Fruit fly (Drosophila melanogaster) whole organism, pupa: ENCODE measurements around the gene Mcm6.

Experiments
- CG10348 ChIP-seq: fragments of 200-800 bp; sonication (Bioruptor generic); IDR thresholded peaks from 2 replicates; pipeline ENCODE4 v1.3.6; 2022; ENCODE audit warnings: missing biosample characterization, missing genetic modification characterization
- CG12605 ChIP-seq: fragments of 200-800 bp; sonication (Bioruptor generic); IDR thresholded peaks from 2 replicates; pipeline ENCODE4 v1.3.6; 2022; ENCODE audit warnings: missing biosample characterization, missing genetic modification characterization
- CG13204 ChIP-seq: fragments of 200-800 bp; sonication (Bioruptor generic); optimal IDR thresholded peaks from 2 replicates; lab custom pipeline; 2018; ENCODE audit warnings: missing biosample characterization, mild to moderate bottlenecking, missing genetic modification characterization, moderate library complexity
- CG14655 ChIP-seq: fragments of 200-800 bp; sonication (Bioruptor generic); optimal IDR thresholded peaks from 3 replicates; lab custom pipeline; 2017; ENCODE audit warnings: mild to moderate bottlenecking, missing biosample characterization, missing genetic modification reagents, missing genetic modification characterization
- CG15710 ChIP-seq: fragments of 200-800 bp; sonication (Bioruptor generic); optimal IDR thresholded peaks from 2 replicates; lab custom pipeline; 2018; ENCODE audit warnings: missing biosample characterization, mild to moderate bottlenecking, missing genetic modification characterization, moderate library complexity
- CG17806 ChIP-seq: fragments of 200-800 bp; sonication (Bioruptor generic); optimal IDR thresholded peaks from 2 replicates; lab custom pipeline; 2018; ENCODE audit warnings: missing biosample characterization, mild to moderate bottlenecking, missing genetic modification characterization, moderate library complexity
- CG32121 ChIP-seq: fragments of 200-800 bp; sonication (Bioruptor generic); IDR thresholded peaks from 2 replicates; pipeline ENCODE4 v1.3.6; 2022; ENCODE audit warnings: missing biosample characterization, missing genetic modification characterization
- CG34367 ChIP-seq: fragments of 200-800 bp; sonication (Bioruptor generic); optimal IDR thresholded peaks from 2 replicates; lab custom pipeline; 2018; ENCODE audit warnings: missing biosample characterization, mild to moderate bottlenecking, missing genetic modification characterization
- CG4496 ChIP-seq: fragments of 200-800 bp; sonication (Bioruptor generic); IDR thresholded peaks from 3 replicates; pipeline ENCODE4 v1.3.6; 2022; ENCODE audit warnings: missing biosample characterization, missing genetic modification characterization
- CG8159 ChIP-seq: fragments of 200-800 bp; sonication (Bioruptor generic); optimal IDR thresholded peaks from 3 replicates; lab custom pipeline; 2018; ENCODE audit warnings: missing biosample characterization, mild to moderate bottlenecking, missing genetic modification characterization, moderate library complexity
- CG8301 ChIP-seq: fragments of 200-800 bp; sonication (Bioruptor generic); optimal IDR thresholded peaks from 2 replicates; lab custom pipeline; 2018; ENCODE audit warnings: missing biosample characterization, mild to moderate bottlenecking, missing genetic modification characterization
- CG9948 ChIP-seq: fragments of 200-800 bp; sonication (Bioruptor generic); optimal IDR thresholded peaks from 2 replicates; lab custom pipeline; 2018; ENCODE audit warnings: missing biosample characterization, mild to moderate bottlenecking, missing genetic modification characterization, moderate library complexity
- D1 ChIP-seq: fragments of 200-800 bp; sonication (Bioruptor generic); optimal IDR thresholded peaks from 2 replicates; lab custom pipeline; 2018; ENCODE audit warnings: missing biosample characterization, mild to moderate bottlenecking, missing genetic modification characterization, moderate library complexity
- EcR ChIP-seq: fragments of 200-800 bp; sonication (Bioruptor generic); optimal IDR thresholded peaks from 3 replicates; lab custom pipeline; 2019; ENCODE audit warnings: missing biosample characterization, missing genetic modification characterization, mild to moderate bottlenecking, moderate library complexity, missing genetic modification reagents
- Ets98B ChIP-seq: fragments of 200-800 bp; sonication (Bioruptor generic); IDR thresholded peaks from 2 replicates; pipeline ENCODE4 v1.3.6; 2022; ENCODE audit warnings: missing biosample characterization, missing genetic modification characterization
- Pif1A ChIP-seq: fragments of 200-800 bp; sonication (Bioruptor generic); optimal IDR thresholded peaks from 3 replicates; lab custom pipeline; 2016; ENCODE audit warnings: missing biosample characterization, missing genetic modification characterization
- Pif1B ChIP-seq: fragments of 200-800 bp; sonication (Bioruptor generic); optimal IDR thresholded peaks from 3 replicates; lab custom pipeline; 2016; ENCODE audit warnings: missing biosample characterization, missing genetic modification characterization
- Snoo ChIP-seq: fragments of 200-800 bp; sonication (Bioruptor generic); optimal IDR thresholded peaks from 3 replicates; lab custom pipeline; 2017; ENCODE audit warnings: missing biosample characterization, mild to moderate bottlenecking, missing genetic modification characterization, inconsistent platforms
- fd96Ca ChIP-seq: fragments of 200-800 bp; sonication (Bioruptor generic); IDR thresholded peaks from 3 replicates; pipeline ENCODE4 v1.3.6; 2022; ENCODE audit warnings: missing biosample characterization, missing genetic modification characterization
- gl ChIP-seq: fragments of 200-800 bp; sonication (Bioruptor generic); optimal IDR thresholded peaks from 2 replicates; lab custom pipeline; 2018; ENCODE audit warnings: missing biosample characterization, mild to moderate bottlenecking, missing genetic modification characterization
- rn ChIP-seq: fragments of 200-800 bp; sonication (Bioruptor generic); IDR thresholded peaks from 2 replicates; pipeline ENCODE4 v1.3.6; 2022; ENCODE audit warnings: missing biosample characterization, missing genetic modification characterization

Gene Mcm6

DNA sequence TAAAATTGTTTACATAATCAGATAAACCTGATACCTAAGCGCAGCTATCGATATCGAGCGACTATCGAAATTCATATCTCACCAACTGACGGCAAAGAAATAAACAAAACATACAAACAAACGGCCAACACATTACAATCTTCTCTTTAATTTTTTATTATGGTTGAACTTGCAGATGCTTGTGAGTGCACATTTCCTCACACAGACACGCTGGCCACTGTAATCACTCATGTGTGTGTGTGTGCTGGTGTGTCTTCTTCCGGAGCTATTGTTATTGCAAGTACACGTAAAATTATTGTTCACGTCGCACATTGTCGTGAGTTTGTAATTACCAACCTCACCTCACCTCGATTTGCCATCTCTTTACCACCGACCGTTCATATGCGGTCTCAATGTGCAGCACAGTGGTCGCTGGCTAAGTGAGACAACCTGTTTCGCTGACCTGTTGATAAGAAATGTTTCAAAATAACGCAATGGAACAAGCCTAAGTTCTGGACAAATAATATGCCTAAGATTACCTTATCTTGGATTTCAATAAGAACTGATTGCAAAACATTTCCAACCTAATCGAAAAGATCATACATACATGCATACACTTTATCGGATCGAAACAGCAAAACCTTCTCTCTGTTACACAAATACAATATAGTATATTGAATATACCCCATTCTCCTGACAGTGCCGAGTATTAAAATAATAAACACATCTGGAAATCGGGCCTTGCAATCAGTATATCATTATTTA is 31.0 kb downstream of the Mcm6 start:
- TF ChIP-seq CG14655 (GFP tag; lab: Kevin White, UChicago) (peak; percentile 65), Ets98B (no peak), rn (GFP tag; lab: Robert Waterston, UW) (no peak), CG10348 (no peak), Pif1A (GFP tag; lab: Kevin White, UChicago) (peak; percentile 22), CG32121 (GFP tag; lab: Robert Waterston, UW) (peak; percentile 30; the same call in 1 of the 2 replicates), Snoo (tag; lab: Kevin White, UChicago) (peak; percentile 8), Pif1B (peak; percentile 28), CG13204 (GFP tag; lab: Kevin White, UChicago) (no peak), CG4496 (GFP tag; lab: Robert Waterston, UW) (peak; percentile 49; the same call in 2 of the 3 replicates), CG9948 (tag; lab: Kevin White, UChicago) (peak; percentile 23), fd96Ca (peak; percentile 60; the same call in 1 of the 3 replicates), CG12605 (GFP tag; lab: Robert Waterston, UW) (no peak), CG8301 (tag; lab: Kevin White, UChicago) (peak; percentile 27), gl (peak; percentile 3), CG8159 (tag; lab: Kevin White, UChicago) (peak; percentile 21), CG34367 (tag; lab: Kevin White, UChicago) (peak; percentile 16), EcR (no peak), CG15710 (tag; lab: Kevin White, UChicago) (peak; percentile 24), CG17806 (tag; lab: Kevin White, UChicago) (peak; percentile 25)
- TF ChIP-seq, all 21 proteins: peak for 14

DNA sequence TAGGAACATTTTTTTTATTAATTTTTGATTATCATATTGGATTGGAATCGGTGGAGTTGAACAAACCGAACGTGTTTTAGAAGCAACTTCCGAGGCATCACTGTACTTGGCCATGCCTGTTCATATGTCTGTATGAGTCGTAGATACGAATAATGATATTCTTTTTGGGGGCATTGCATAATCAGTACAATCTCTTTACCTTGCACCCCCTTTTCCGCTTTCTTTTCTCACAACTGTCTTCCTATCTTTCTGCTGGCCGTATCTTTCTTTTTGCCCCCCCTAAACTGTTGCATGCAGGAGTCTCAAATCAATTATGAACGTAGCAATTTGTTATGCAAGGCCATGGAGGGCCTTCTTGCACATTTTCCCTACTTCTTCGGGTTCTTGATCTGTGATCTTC is 31.7 kb downstream of the Mcm6 start:
- TF ChIP-seq gl (no peak), CG17806 (tag; lab: Kevin White, UChicago) (no peak), CG12605 (GFP tag; lab: Robert Waterston, UW) (no peak), Snoo (tag; lab: Kevin White, UChicago) (no peak), Pif1B (no peak), CG15710 (tag; lab: Kevin White, UChicago) (no peak), CG14655 (GFP tag; lab: Kevin White, UChicago) (no peak), D1 (no peak), CG8301 (tag; lab: Kevin White, UChicago) (no peak), fd96Ca (no peak), CG10348 (no peak), Ets98B (no peak), CG34367 (tag; lab: Kevin White, UChicago) (no peak), CG9948 (tag; lab: Kevin White, UChicago) (no peak), CG13204 (GFP tag; lab: Kevin White, UChicago) (no peak), CG32121 (GFP tag; lab: Robert Waterston, UW) (no peak), CG8159 (tag; lab: Kevin White, UChicago) (no peak)
- TF ChIP-seq, all 21 proteins: peak for 0

DNA sequence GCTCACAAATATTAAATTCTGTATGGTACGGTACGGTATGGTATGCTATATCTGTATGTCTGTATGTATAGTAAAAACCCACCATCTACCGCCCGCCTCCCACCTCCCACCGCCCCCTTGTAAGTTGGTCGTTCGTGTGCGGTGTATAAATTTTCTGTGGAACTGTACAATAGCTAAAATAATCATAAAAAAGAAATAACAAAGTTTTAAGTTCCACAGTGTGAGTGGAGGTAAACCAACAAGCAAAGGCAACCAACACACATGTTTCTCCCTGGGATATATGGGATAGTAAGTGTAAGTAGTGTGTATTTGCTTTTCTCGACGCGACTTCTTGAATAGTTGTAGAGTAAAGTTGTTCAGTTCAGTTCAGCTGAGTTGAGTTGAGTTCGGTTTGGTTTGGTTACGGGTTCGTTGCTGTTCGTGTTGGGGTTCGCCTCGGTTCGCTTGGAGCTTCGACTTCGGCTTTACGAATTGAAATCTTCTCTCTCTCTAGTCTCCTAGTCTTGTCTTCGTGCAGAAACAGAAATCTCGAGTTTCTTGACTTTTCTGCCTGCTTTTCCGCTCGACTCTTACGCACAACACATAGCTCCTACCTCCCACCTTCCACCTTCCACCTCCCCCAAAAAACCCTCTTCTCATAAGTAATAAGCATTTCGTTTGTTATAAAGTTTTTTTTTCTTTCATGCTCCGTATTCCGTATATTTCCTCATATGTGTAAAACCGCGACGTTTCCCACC is 32.6 kb downstream of the Mcm6 start:
- TF ChIP-seq rn (GFP tag; lab: Robert Waterston, UW) (no peak), CG4496 (GFP tag; lab: Robert Waterston, UW) (no peak; the same call in 2 of the 3 replicates), CG8301 (tag; lab: Kevin White, UChicago) (no peak), Snoo (tag; lab: Kevin White, UChicago) (no peak), EcR (peak; percentile 78), Ets98B (no peak)

DNA sequence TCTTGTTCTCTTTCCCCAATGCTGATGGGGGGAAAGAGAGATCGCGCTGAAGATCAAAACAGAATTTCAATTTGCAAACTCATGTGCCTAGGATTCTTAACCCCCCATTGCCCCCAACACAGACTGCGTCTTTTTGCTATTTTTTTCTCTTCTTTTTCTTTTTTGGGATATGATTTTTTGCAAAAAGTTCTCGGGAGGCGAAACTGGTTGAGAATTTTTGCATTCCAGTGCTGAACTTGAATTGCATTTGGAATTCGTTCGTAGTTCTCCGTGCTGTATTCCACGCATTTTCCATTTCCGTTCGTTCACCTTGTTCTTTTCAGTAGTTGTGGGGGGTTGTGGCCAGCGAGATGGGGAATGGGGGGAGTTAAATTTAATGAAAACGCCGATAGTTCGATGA is 34.0 kb downstream of the Mcm6 start:
- no peak for TF ChIP-seq D1
- peak; percentile 35; the same call in 1 of the 2 replicates for TF ChIP-seq Ets98B
- TF ChIP-seq CG8159 (tag; lab: Kevin White, UChicago), result peak; percentile 54
- TF ChIP-seq CG4496 (GFP tag; lab: Robert Waterston, UW), result peak; percentile 44; the same call in 1 of the 3 replicates
- TF ChIP-seq fd96Ca, result peak; percentile 50; the same call in 1 of the 3 replicates
- TF ChIP-seq CG34367 (tag; lab: Kevin White, UChicago), result peak; percentile 55
- TF ChIP-seq gl, result peak; percentile 76
- TF ChIP-seq CG13204 (GFP tag; lab: Kevin White, UChicago), result peak; percentile 54
- peak; percentile 79 for TF ChIP-seq CG12605 (GFP tag; lab: Robert Waterston, UW)
- peak; percentile 36 for TF ChIP-seq CG15710 (tag; lab: Kevin White, UChicago)
- peak; percentile 18 for TF ChIP-seq Pif1B
- TF ChIP-seq CG8301 (tag; lab: Kevin White, UChicago), result peak; percentile 41
- peak; percentile 50 for TF ChIP-seq CG9948 (tag; lab: Kevin White, UChicago)
- TF ChIP-seq CG14655 (GFP tag; lab: Kevin White, UChicago), result peak; percentile 64
- TF ChIP-seq CG17806 (tag; lab: Kevin White, UChicago), result peak; percentile 57
- no peak for TF ChIP-seq CG10348
- peak; percentile 94 for TF ChIP-seq EcR
- TF ChIP-seq rn (GFP tag; lab: Robert Waterston, UW), result no peak
- TF ChIP-seq CG32121 (GFP tag; lab: Robert Waterston, UW), result 0 out of 2 replicates have a peak, but pooled peaks have one; percentile 21
- peak; percentile 27 for TF ChIP-seq Pif1A (GFP tag; lab: Kevin White, UChicago)
- no peak for TF ChIP-seq Snoo (tag; lab: Kevin White, UChicago)
